Fruit fly (Drosophila melanogaster) whole organism, embryonic: ENCODE data around the gene CG6951.
A peak's percentile ranks its signal among the peaks of the same experiment; 100 is the strongest.

Experiments used
- Abd-B ChIP-seq: fragments of 200-800 bp; sonication (Bioruptor generic); optimal IDR thresholded peaks from 2 replicates; lab custom pipeline; 2018; ENCODE audit warnings: missing biosample characterization, mild to moderate bottlenecking, missing genetic modification characterization, moderate library complexity
- C15 ChIP-seq: fragments of 200-800 bp; sonication (Bioruptor generic); IDR thresholded peaks from 3 replicates; pipeline ENCODE4 v1.3.6; 2022; ENCODE audit warnings: missing biosample characterization, missing genetic modification characterization
- CG10147 ChIP-seq: fragments of 200-800 bp; sonication (Bioruptor generic); optimal IDR thresholded peaks from 2 replicates; lab custom pipeline; 2019; ENCODE audit warnings: missing biosample characterization, mild to moderate bottlenecking, missing genetic modification characterization, moderate library complexity
- CG10267 ChIP-seq: fragments of 200-800 bp; sonication (Bioruptor generic); optimal IDR thresholded peaks from 2 replicates; lab custom pipeline; 2018; ENCODE audit warnings: missing biosample characterization, mild to moderate bottlenecking, missing genetic modification characterization, moderate library complexity
- CG10321 ChIP-seq: fragments of 200-800 bp; sonication (Bioruptor generic); IDR thresholded peaks from 2 replicates; pipeline ENCODE4 v1.3.6; 2022; ENCODE audit warnings: missing biosample characterization, missing genetic modification characterization
- CG12071 ChIP-seq: fragments of 200-800 bp; sonication (Bioruptor generic); optimal IDR thresholded peaks from 3 replicates; lab custom pipeline; 2018; ENCODE audit warnings: missing biosample characterization, mild to moderate bottlenecking, missing genetic modification characterization
- CG13624 ChIP-seq: fragments of 200-800 bp; sonication (Bioruptor generic); optimal IDR thresholded peaks from 2 replicates; lab custom pipeline; 2016; ENCODE audit warnings: missing biosample characterization, missing genetic modification characterization
- CG14014 ChIP-seq: fragments of 200-800 bp; sonication (Bioruptor generic); IDR thresholded peaks from 2 replicates; pipeline ENCODE4 v1.3.6; 2022; ENCODE audit warnings: missing biosample characterization, missing genetic modification characterization
- CG17186 ChIP-seq: fragments of 200-800 bp; sonication (Bioruptor generic); optimal IDR thresholded peaks from 3 replicates; lab custom pipeline; 2017; ENCODE audit warnings: missing biosample characterization, missing genetic modification reagents, missing genetic modification characterization
- CG33557 ChIP-seq: fragments of 200-800 bp; sonication (Bioruptor generic); optimal IDR thresholded peaks from 2 replicates; lab custom pipeline; 2019; ENCODE audit warnings: missing biosample characterization, mild to moderate bottlenecking, missing genetic modification characterization, moderate library complexity
- CG4730 ChIP-seq: fragments of 200-800 bp; sonication (Bioruptor generic); IDR thresholded peaks from 2 replicates; pipeline ENCODE4 v1.3.6; 2022; ENCODE audit warnings: missing biosample characterization, missing genetic modification characterization
- CG4854 ChIP-seq: fragments of 200-800 bp; sonication (Bioruptor generic); optimal IDR thresholded peaks from 2 replicates; lab custom pipeline; 2016; ENCODE audit warnings: missing biosample characterization, missing genetic modification characterization, inconsistent platforms
- CG5180 ChIP-seq: fragments of 200-800 bp; sonication (Bioruptor generic); optimal IDR thresholded peaks from 3 replicates; lab custom pipeline; 2017; ENCODE audit warnings: missing biosample characterization, missing genetic modification characterization, mild to moderate bottlenecking, moderate library complexity, missing genetic modification reagents
- CG6765 ChIP-seq: fragments of 200-800 bp; sonication (Bioruptor generic); optimal IDR thresholded peaks from 3 replicates; lab custom pipeline; 2017; ENCODE audit warnings: missing biosample characterization, mild to moderate bottlenecking, missing genetic modification characterization
- CG6791 ChIP-seq: fragments of 200-800 bp; sonication (Bioruptor generic); IDR thresholded peaks from 3 replicates; pipeline ENCODE4 v1.3.6; 2022; ENCODE audit warnings: missing biosample characterization, missing genetic modification characterization; ENCODE audit not compliant: partially characterized antibody
- CG6854 ChIP-seq: fragments of 200-800 bp; sonication (Bioruptor generic); optimal IDR thresholded peaks from 3 replicates; lab custom pipeline; 2017; ENCODE audit warnings: missing biosample characterization, mild to moderate bottlenecking, missing genetic modification characterization
- CG7928 ChIP-seq: fragments of 200-800 bp; sonication (Bioruptor generic); optimal IDR thresholded peaks from 2 replicates; lab custom pipeline; 2017; ENCODE audit warnings: missing biosample characterization, mild to moderate bottlenecking, missing genetic modification characterization
- CG8924 ChIP-seq: fragments of 200-800 bp; optimal IDR thresholded peaks from 3 replicates; lab custom pipeline; 2019; ENCODE audit warnings: missing biosample characterization, mild to moderate bottlenecking, missing genetic modification characterization, moderate library complexity
- Ets97D ChIP-seq: fragments of 200-800 bp; sonication (Bioruptor generic); optimal IDR thresholded peaks from 3 replicates; lab custom pipeline; 2016; ENCODE audit warnings: missing biosample characterization, missing genetic modification characterization
- Fer2 ChIP-seq: fragments of 200-800 bp; sonication (Bioruptor generic); optimal IDR thresholded peaks from 2 replicates; lab custom pipeline; 2018; ENCODE audit warnings: missing biosample characterization, mild to moderate bottlenecking, missing genetic modification characterization, moderate library complexity
- HLH54F ChIP-seq: fragments of 200-800 bp; sonication (Bioruptor generic); optimal IDR thresholded peaks from 3 replicates; lab custom pipeline; 2016; ENCODE audit warnings: missing biosample characterization, missing genetic modification characterization
- Max ChIP-seq: fragments of 200-800 bp; sonication (Bioruptor generic); optimal IDR thresholded peaks from 2 replicates; lab custom pipeline; 2016; ENCODE audit warnings: missing biosample characterization, mild to moderate bottlenecking, missing genetic modification characterization
- NC2β ChIP-seq: fragments of 200-800 bp; sonication (Bioruptor generic); optimal IDR thresholded peaks from 2 replicates; lab custom pipeline; 2016; ENCODE audit warnings: missing biosample characterization, missing genetic modification characterization
- Scr ChIP-seq: fragments of 200-800 bp; sonication (Bioruptor generic); IDR thresholded peaks from 2 replicates; pipeline ENCODE4 v1.3.6; 2022; ENCODE audit warnings: missing biosample characterization, missing genetic modification characterization; ENCODE audit not compliant: partially characterized antibody
- Side ChIP-seq: fragments of 200-800 bp; sonication (Bioruptor generic); optimal IDR thresholded peaks from 2 replicates; lab custom pipeline; 2016; ENCODE audit warnings: missing biosample characterization, missing genetic modification characterization
- Sry-δ ChIP-seq: fragments of 200-800 bp; sonication (Bioruptor generic); optimal IDR thresholded peaks from 2 replicates; lab custom pipeline; 2016; ENCODE audit warnings: missing biosample characterization, missing genetic modification characterization
- Stat92E ChIP-seq, 3 experiments: fragments of >200 bp in 2 of 3; fragments of 200-800 bp in 1 of 3; sonication (Bioruptor generic) in 1 of 3; optimal IDR thresholded peaks; 2 replicates each; lab custom pipeline; 2017 to 2019; ENCODE audit warnings: missing biosample characterization in 3 of 3, missing genetic modification characterization in 3 of 3, mild to moderate bottlenecking in 1 of 3, moderate library complexity in 1 of 3
- Tbp ChIP-seq: fragments of >200 bp; optimal IDR thresholded peaks from 2 replicates; lab custom pipeline; 2018; ENCODE audit warnings: missing biosample characterization, missing genetic modification characterization
- YL-1 ChIP-seq: fragments of 200-800 bp; sonication (Bioruptor generic); optimal IDR thresholded peaks from 3 replicates; lab custom pipeline; 2017; ENCODE audit warnings: missing biosample characterization, mild to moderate bottlenecking, missing genetic modification characterization
- al ChIP-seq: fragments of 200-800 bp; sonication (Bioruptor generic); IDR thresholded peaks from 2 replicates; pipeline ENCODE4 v1.3.6; 2022; ENCODE audit warnings: missing biosample characterization, missing genetic modification characterization
- bowl ChIP-seq: fragments of 200-800 bp; sonication (Bioruptor generic); IDR thresholded peaks from 2 replicates; pipeline ENCODE4 v1.3.6; 2022; ENCODE audit warnings: missing biosample characterization, missing genetic modification characterization
- btn ChIP-seq: fragments of 200-800 bp; sonication (Bioruptor generic); optimal IDR thresholded peaks from 2 replicates; lab custom pipeline; 2016; ENCODE audit warnings: missing biosample characterization, missing genetic modification characterization
- chif ChIP-seq, 2 experiments: fragments of 200-800 bp; sonication (Bioruptor generic); optimal IDR thresholded peaks; 3 replicates each; lab custom pipeline; 2016; ENCODE audit warnings: missing biosample characterization in 2 of 2, missing genetic modification characterization in 2 of 2
- ci ChIP-seq: fragments of 200-800 bp; sonication (Bioruptor generic); IDR thresholded peaks from 3 replicates; pipeline ENCODE4 v1.3.6; 2022; ENCODE audit warnings: missing biosample characterization, missing genetic modification characterization
- danr ChIP-seq: fragments of 200-800 bp; sonication (Bioruptor generic); IDR thresholded peaks from 2 replicates; pipeline ENCODE4 v1.3.6; 2022; ENCODE audit warnings: missing biosample characterization, missing genetic modification characterization
- dm ChIP-seq: fragments of 200-800 bp; sonication (Bioruptor generic); optimal IDR thresholded peaks from 3 replicates; lab custom pipeline; 2016; ENCODE audit warnings: missing biosample characterization, missing genetic modification characterization
- exex ChIP-seq: fragments of 200-800 bp; sonication (Bioruptor generic); optimal IDR thresholded peaks from 4 replicates; lab custom pipeline; 2018; ENCODE audit warnings: missing biosample characterization, mild to moderate bottlenecking, missing genetic modification characterization, moderate library complexity
- eyg ChIP-seq: fragments of 200-800 bp; sonication (Bioruptor generic); optimal IDR thresholded peaks from 3 replicates; lab custom pipeline; 2016; ENCODE audit warnings: missing biosample characterization, missing genetic modification characterization
- fru ChIP-seq: fragments of >200 bp; optimal IDR thresholded peaks from 2 replicates; lab custom pipeline; 2017
- ham ChIP-seq: fragments of 200-800 bp; sonication (Bioruptor generic); IDR thresholded peaks from 2 replicates; pipeline ENCODE4 v1.3.6; 2022; ENCODE audit warnings: missing biosample characterization, missing genetic modification characterization
- ind ChIP-seq: fragments of 200-800 bp; sonication (Bioruptor generic); optimal IDR thresholded peaks from 3 replicates; lab custom pipeline; 2016; ENCODE audit warnings: missing biosample characterization, missing genetic modification characterization
- klu ChIP-seq: fragments of 200-800 bp; sonication (Bioruptor generic); IDR thresholded peaks from 2 replicates; pipeline ENCODE4 v1.3.6; 2022; ENCODE audit warnings: missing biosample characterization, missing genetic modification characterization
- kni ChIP-seq: fragments of 200-800 bp; sonication (Bioruptor generic); optimal IDR thresholded peaks from 3 replicates; lab custom pipeline; 2017; ENCODE audit warnings: mild to moderate bottlenecking, missing biosample characterization, missing genetic modification reagents, missing genetic modification characterization
- lab ChIP-seq: fragments of 200-800 bp; sonication (Bioruptor generic); optimal IDR thresholded peaks from 3 replicates; lab custom pipeline; 2017; ENCODE audit warnings: missing biosample characterization, missing genetic modification characterization, mild to moderate bottlenecking, moderate library complexity, missing genetic modification reagents
- oc ChIP-seq: fragments of 200-800 bp; sonication (Bioruptor generic); optimal IDR thresholded peaks from 2 replicates; lab custom pipeline; 2018; ENCODE audit warnings: missing biosample characterization, mild to moderate bottlenecking, missing genetic modification characterization, moderate library complexity
- psq ChIP-seq: fragments of 200-800 bp; sonication (Bioruptor generic); optimal IDR thresholded peaks from 2 replicates; lab custom pipeline; 2017; ENCODE audit warnings: missing biosample characterization, missing genetic modification characterization
- ro ChIP-seq: fragments of 200-800 bp; sonication (Bioruptor generic); IDR thresholded peaks from 2 replicates; pipeline ENCODE4 v1.3.6; 2022; ENCODE audit warnings: missing biosample characterization, missing genetic modification characterization
- sd ChIP-seq: fragments of 200-800 bp; sonication (Bioruptor generic); optimal IDR thresholded peaks from 3 replicates; lab custom pipeline; 2018; ENCODE audit warnings: missing biosample characterization, mild to moderate bottlenecking, missing genetic modification characterization, moderate library complexity
- seq ChIP-seq: fragments of 200-800 bp; sonication (Bioruptor generic); IDR thresholded peaks from 2 replicates; pipeline ENCODE4 v1.3.6; 2022; ENCODE audit warnings: missing biosample characterization, missing genetic modification characterization
- shn ChIP-seq: fragments of 200-800 bp; sonication (Bioruptor generic); optimal IDR thresholded peaks from 3 replicates; lab custom pipeline; 2016; ENCODE audit warnings: missing biosample characterization, missing genetic modification characterization
- stwl ChIP-seq: fragments of 200-800 bp; sonication (Bioruptor generic); optimal IDR thresholded peaks from 3 replicates; lab custom pipeline; 2018; ENCODE audit warnings: missing biosample characterization, mild to moderate bottlenecking, missing genetic modification characterization, moderate library complexity
- vnd ChIP-seq: fragments of 200-800 bp; sonication (Bioruptor generic); IDR thresholded peaks from 3 replicates; pipeline ENCODE4 v1.3.6; 2022; ENCODE audit warnings: missing biosample characterization, missing genetic modification characterization; ENCODE audit not compliant: partially characterized antibody

CG6951 gene

dm6 chr3L:20226153-20226552 is 14.9 kb upstream of the CG6951 start (continued):
- TF ChIP-seq danr (GFP tag; lab: Robert Waterston, UW): no peak
- TF ChIP-seq stwl (tag; lab: Kevin White, UChicago): peak; percentile 58
- no peak for TF ChIP-seq CG6854 (GFP tag; lab: Kevin White, UChicago)
- TF ChIP-seq lab: no peak
- TF ChIP-seq CG13624 (GFP tag; lab: Kevin White, UChicago): peak; percentile 19
- no peak for TF ChIP-seq btn (GFP tag; lab: Kevin White, UChicago)
- no peak for TF ChIP-seq bowl (GFP tag; lab: Robert Waterston, UW)
- no peak for TF ChIP-seq C15 (GFP tag; lab: Robert Waterston, UW)
- no peak for TF ChIP-seq oc (tag; lab: Kevin White, UChicago)
- no peak for TF ChIP-seq kni (GFP tag; lab: Kevin White, UChicago)
- no peak for TF ChIP-seq psq (GFP tag; lab: Kevin White, UChicago)
- TF ChIP-seq Ets97D (GFP tag; lab: Kevin White, UChicago): peak; percentile 72
- TF ChIP-seq CG14014 (GFP tag; lab: Robert Waterston, UW): no peak
- no peak for TF ChIP-seq CG6765 (GFP tag; lab: Kevin White, UChicago)
- TF ChIP-seq exex (tag; lab: Kevin White, UChicago): peak; percentile 5
- TF ChIP-seq shn: no peak
- 0 out of 3 replicates have a peak, but pooled peaks have one; percentile 25 for TF ChIP-seq vnd (GFP tag; lab: Robert Waterston, UW)
- no peak for TF ChIP-seq ind
- no peak for TF ChIP-seq CG12071 (GFP tag; lab: Kevin White, UChicago)
- TF ChIP-seq ham (GFP tag; lab: Robert Waterston, UW): no peak
- peak; percentile 25 for TF ChIP-seq CG8924 (tag; lab: Kevin White, UChicago)
- TF ChIP-seq Fer2 (tag; lab: Kevin White, UChicago): no peak
- TF ChIP-seq CG10321 (GFP tag; lab: Robert Waterston, UW): no peak
- TF ChIP-seq CG4730: no peak
- TF ChIP-seq CG7928: no peak
- no peak for TF ChIP-seq Tbp (GFP tag; lab: Kevin White, UChicago)
- no peak for TF ChIP-seq CG10147 (GFP tag; lab: Kevin White, UChicago)
- TF ChIP-seq fru: no peak
- no peak for TF ChIP-seq Side
- no peak for TF ChIP-seq CG6791
- peak; percentile 1 for TF ChIP-seq dm (GFP tag; lab: Kevin White, UChicago)
- no peak for TF ChIP-seq NC2β (GFP tag; lab: Kevin White, UChicago)
- TF ChIP-seq eyg (GFP tag; lab: Kevin White, UChicago): no peak
- TF ChIP-seq HLH54F (GFP tag; lab: Kevin White, UChicago): no peak
- no peak for TF ChIP-seq seq
- TF ChIP-seq CG4854 (GFP tag; lab: Kevin White, UChicago): no peak
- TF ChIP-seq CG17186: peak; percentile 96
- TF ChIP-seq ci (GFP tag; lab: Robert Waterston, UW): no peak
- TF ChIP-seq Sry-δ (GFP tag; lab: Kevin White, UChicago): peak; percentile 57
- TF ChIP-seq Stat92E (GFP tag; optimal IDR thresholded peaks at IDR 0.05; lab: Kevin White, UChicago): no peak
- no peak for TF ChIP-seq sd
- TF ChIP-seq chif (GFP tag; optimal IDR thresholded peaks at IDR 0.05; lab: Kevin White, UChicago): no peak
- TF ChIP-seq YL-1 (GFP tag; lab: Kevin White, UChicago): peak; percentile 42
- no peak for TF ChIP-seq CG5180 (GFP tag; lab: Kevin White, UChicago)
- TF ChIP-seq CG10267 (tag; lab: Kevin White, UChicago): peak; percentile 21
- peak; percentile 52 for TF ChIP-seq Scr (GFP tag; lab: Robert Waterston, UW)
- TF ChIP-seq al (GFP tag; lab: Robert Waterston, UW): no peak
- peak; percentile 44 for TF ChIP-seq Abd-B (GFP tag; lab: Kevin White, UChicago)
- TF ChIP-seq ro (GFP tag; lab: Robert Waterston, UW): no peak
- TF ChIP-seq Max (GFP tag; lab: Kevin White, UChicago): no peak
- no peak for TF ChIP-seq klu
- TF ChIP-seq CG33557 (GFP tag; lab: Kevin White, UChicago): no peak
